Fruit fly (Drosophila melanogaster) whole organism, embryonic: ENCODE measurements around the gene CG10587.

Experiments
- ATbp ChIP-seq: fragments of 200-800 bp; sonication (Bioruptor generic); optimal IDR thresholded peaks from 2 replicates; lab custom pipeline; 2017; ENCODE audit warnings: missing biosample characterization, mild to moderate bottlenecking, missing genetic modification characterization, missing genetic modification reagents
- CG8359 ChIP-seq: fragments of 200-800 bp; sonication (Bioruptor generic); optimal IDR thresholded peaks from 2 replicates; lab custom pipeline; 2017; ENCODE audit warnings: missing biosample characterization, mild to moderate bottlenecking, missing genetic modification characterization, borderline replicate concordance
- CG8765 ChIP-seq: fragments of 200-800 bp; sonication (Bioruptor generic); IDR thresholded peaks from 2 replicates; pipeline ENCODE4 v1.3.6; 2022; ENCODE audit warnings: missing biosample characterization, missing genetic modification characterization
- Pdp1 ChIP-seq, 2 experiments: fragments of 200-800 bp; sonication (Bioruptor generic); optimal IDR thresholded peaks; 3 replicates each; lab custom pipeline; 2016; ENCODE audit warnings: missing biosample characterization in 2 of 2, missing genetic modification characterization in 2 of 2, mild to moderate bottlenecking in 1 of 2, moderate library complexity in 1 of 2
- jumu ChIP-seq: fragments of 200-800 bp; sonication (Bioruptor generic); optimal IDR thresholded peaks from 3 replicates; lab custom pipeline; 2016; ENCODE audit warnings: missing biosample characterization, missing genetic modification characterization
- kni ChIP-seq: fragments of 200-800 bp; sonication (Bioruptor generic); optimal IDR thresholded peaks from 3 replicates; lab custom pipeline; 2017; ENCODE audit warnings: mild to moderate bottlenecking, missing biosample characterization, missing genetic modification reagents, missing genetic modification characterization

- TF ChIP-seq ATbp, result no peak
- TF ChIP-seq kni (GFP tag; lab: Kevin White, UChicago), result no peak
- no peak for TF ChIP-seq CG8765 (GFP tag; lab: Robert Waterston, UW)
- peak; percentile 21 for TF ChIP-seq CG8359 (GFP tag; lab: Kevin White, UChicago)
- TF ChIP-seq jumu (GFP tag; lab: Kevin White, UChicago), result no peak
- TF ChIP-seq Pdp1 (GFP tag; optimal IDR thresholded peaks at IDR 0.05; lab: Kevin White, UChicago), result no peak
These were observed 12.8 kb downstream of the CG10587 start, which contains the start of gene fng for dm6 chr3L:20949371-20950135.
